Worm (Caenorhabditis elegans) whole organism, L3 larva: ENCODE data around the gene F18E3.11.

Experiments used
- R02D3.7 ChIP-seq: fragments of 150-350 bp; optimal IDR thresholded peaks from 2 replicates; lab custom pipeline; 2014; ENCODE audit warnings: missing biosample characterization, missing genetic modification characterization
- ZK546.5 ChIP-seq: sonication (generic microtip); optimal IDR thresholded peaks from 2 replicates; lab custom pipeline; 2017; ENCODE audit warnings: missing biosample characterization, missing genetic modification characterization
- ama-1 ChIP-seq: fragments of 150-350 bp; optimal IDR thresholded peaks from 2 replicates; lab custom pipeline; 2018
- ceh-9 ChIP-seq: sonication (generic microtip); optimal IDR thresholded peaks from 2 replicates; lab custom pipeline; 2018; ENCODE audit warnings: missing biosample characterization, missing genetic modification characterization
- egl-27 ChIP-seq: sonication (generic microtip); optimal IDR thresholded peaks from 4 replicates; lab custom pipeline; 2017; ENCODE audit warnings: missing biosample characterization, missing genetic modification reagents, missing genetic modification characterization
- egl-5 ChIP-seq: fragments of 150-350 bp; optimal IDR thresholded peaks from 2 replicates; lab custom pipeline; 2017; ENCODE audit warnings: missing biosample characterization, missing genetic modification reagents, missing genetic modification characterization, inconsistent platforms
- elt-1 ChIP-seq: fragments of 150-350 bp; optimal IDR thresholded peaks from 2 replicates; lab custom pipeline; 2014; ENCODE audit warnings: missing biosample characterization, missing genetic modification characterization
- elt-2 ChIP-seq: sonication (generic microtip); optimal IDR thresholded peaks from 2 replicates; lab custom pipeline; 2016; ENCODE audit warnings: missing genetic modification reagents, mild to moderate bottlenecking, missing genetic modification characterization, missing compliant biosample characterization
- elt-3 ChIP-seq, 3 experiments: fragments of 150-350 bp in 1 of 3; sonication (generic microtip) in 2 of 3; optimal IDR thresholded peaks; 2 replicates in 2 of 3; 4 replicates in 1 of 3; lab custom pipeline; 2014 to 2017; ENCODE audit warnings: missing biosample characterization in 3 of 3, missing genetic modification characterization in 3 of 3
- eor-1 ChIP-seq, 2 experiments: fragments of 150-350 bp; optimal IDR thresholded peaks; 2 replicates each; lab custom pipeline; 2014 to 2018; ENCODE audit warnings: missing biosample characterization in 2 of 2, missing genetic modification characterization in 2 of 2
- fos-1 ChIP-seq: fragments of 150-350 bp; optimal IDR thresholded peaks from 2 replicates; lab custom pipeline; 2014; ENCODE audit warnings: missing biosample characterization, missing genetic modification characterization
- hmg-11 ChIP-seq: sonication (generic microtip); optimal IDR thresholded peaks from 2 replicates; lab custom pipeline; 2016; ENCODE audit warnings: missing genetic modification characterization, missing compliant biosample characterization
- lin-39 ChIP-seq: fragments of 150-350 bp; optimal IDR thresholded peaks from 2 replicates; lab custom pipeline; 2018; ENCODE audit warnings: missing biosample characterization, missing genetic modification reagents, missing genetic modification characterization
- lsy-12 ChIP-seq: sonication (generic microtip); optimal IDR thresholded peaks from 2 replicates; lab custom pipeline; 2016; ENCODE audit warnings: mild to moderate bottlenecking, missing genetic modification characterization, missing compliant biosample characterization
- mdl-1 ChIP-seq: fragments of 150-350 bp; optimal IDR thresholded peaks from 2 replicates; lab custom pipeline; 2014; ENCODE audit warnings: missing biosample characterization, missing genetic modification characterization
- nfya-1 ChIP-seq: sonication (generic microtip); optimal IDR thresholded peaks from 2 replicates; lab custom pipeline; 2017; ENCODE audit warnings: missing genetic modification characterization, mild to moderate bottlenecking, missing compliant biosample characterization, antibody characterized with exemption, moderate library complexity; ENCODE audit not compliant: insufficient read depth
- nhr-11 ChIP-seq: fragments of 150-350 bp; optimal IDR thresholded peaks from 2 replicates; lab custom pipeline; 2014; ENCODE audit warnings: missing biosample characterization, missing genetic modification characterization
- nhr-23 ChIP-seq: fragments of 150-350 bp; optimal IDR thresholded peaks from 2 replicates; lab custom pipeline; 2014; ENCODE audit warnings: missing biosample characterization, missing genetic modification reagents, missing genetic modification characterization
- nhr-25 ChIP-seq: sonication (generic microtip); optimal IDR thresholded peaks from 2 replicates; lab custom pipeline; 2017; ENCODE audit warnings: missing biosample characterization, missing genetic modification characterization
- nhr-43 ChIP-seq: sonication (generic microtip); optimal IDR thresholded peaks from 2 replicates; lab custom pipeline; 2016; ENCODE audit warnings: mild to moderate bottlenecking, missing genetic modification characterization, missing compliant biosample characterization; ENCODE audit not compliant: poor library complexity, severe bottlenecking
- nhr-67 ChIP-seq: fragments of 150-350 bp; optimal IDR thresholded peaks from 2 replicates; lab custom pipeline; 2014; ENCODE audit warnings: missing biosample characterization, missing genetic modification characterization
- nhr-77 ChIP-seq: fragments of 150-350 bp; optimal IDR thresholded peaks from 2 replicates; lab custom pipeline; 2014; ENCODE audit warnings: missing biosample characterization, missing genetic modification characterization
- pqm-1 ChIP-seq: fragments of 150-350 bp; optimal IDR thresholded peaks from 2 replicates; lab custom pipeline; 2017; ENCODE audit warnings: missing biosample characterization, missing genetic modification characterization, inconsistent platforms
- sea-2 ChIP-seq: fragments of 150-350 bp; sonication (generic microtip); optimal IDR thresholded peaks from 4 replicates; lab custom pipeline; 2014; ENCODE audit warnings: missing biosample characterization, missing genetic modification reagents, missing genetic modification characterization
- skn-1 ChIP-seq: fragments of 150-350 bp; optimal IDR thresholded peaks from 2 replicates; lab custom pipeline; 2014; ENCODE audit warnings: missing biosample characterization, missing genetic modification characterization
- snpc-4 ChIP-seq: fragments of 150-350 bp; optimal IDR thresholded peaks from 2 replicates; lab custom pipeline; 2014; ENCODE audit warnings: missing biosample characterization, missing genetic modification characterization
- unc-39 ChIP-seq: sonication (generic microtip); optimal IDR thresholded peaks from 4 replicates; lab custom pipeline; 2017; ENCODE audit warnings: missing biosample characterization, missing genetic modification characterization
- unc-62 ChIP-seq: fragments of 150-350 bp; sonication (generic microtip); optimal IDR thresholded peaks from 4 replicates; lab custom pipeline; 2014; ENCODE audit warnings: missing biosample characterization, missing genetic modification reagents, missing genetic modification characterization
- zag-1 ChIP-seq: fragments of 150-350 bp; optimal IDR thresholded peaks from 2 replicates; lab custom pipeline; 2014; ENCODE audit warnings: missing biosample characterization, missing genetic modification characterization
- ztf-4 ChIP-seq: fragments of 150-350 bp; optimal IDR thresholded peaks from 2 replicates; lab custom pipeline; 2014; ENCODE audit warnings: missing biosample characterization, missing genetic modification characterization

Gene F18E3.11

ce11 chrV:7413107-7413774 lies at the start of gene F18E3.11:
Gene F18E3.11, plus strand, starts transcription at chrV:7413482.
- TF ChIP-seq R02D3.7 (tag; lab: Kevin White, UChicago) (no peak), nhr-43 (peak; percentile 84), lsy-12 (tag; lab: Kevin White, UChicago) (no peak), elt-3 (tag; optimal IDR thresholded peaks at IDR 0.05; lab: Kevin White, UChicago) (peak in 1 of 3 experiments; percentile 23), ceh-9 (no peak), nhr-25 (tag; lab: Kevin White, UChicago) (peak; percentile 71), sea-2 (GFP tag; lab: Kevin White, UChicago) (no peak), unc-62 (GFP tag; lab: Kevin White, UChicago) (no peak), skn-1 (tag; lab: Kevin White, UChicago) (peak; percentile 71), unc-39 (no peak), egl-27 (tag; lab: Kevin White, UChicago) (no peak), ama-1 (peak; percentile 84), ZK546.5 (tag; lab: Kevin White, UChicago) (no peak), nhr-23 (tag; lab: Kevin White, UChicago) (peak; percentile 71)

- TF ChIP-seq elt-2 (tag; lab: Kevin White, UChicago) (peak; percentile 86), pqm-1 (peak; percentile 79), egl-5 (tag; lab: Kevin White, UChicago) (no peak)
Measured at ce11 chrV:7364059-7364458, 49.2 kb upstream of the F18E3.11 start, which contains the start of gene cyp-35A2. Gene cyp-35A2, minus strand, starts transcription at chrV:7364182.

- TF ChIP-seq lin-39 (tag; lab: Kevin White, UChicago): peak; percentile 2
- TF ChIP-seq zag-1 (tag; lab: Kevin White, UChicago): no peak
- TF ChIP-seq, all 47 proteins: peak for 1
Measured at ce11 chrV:7364951-7365350, 48.3 kb upstream of the F18E3.11 start, which contains the start of gene exc-13. Gene exc-13, plus strand, starts transcription at chrV:7365251.

- TF ChIP-seq mdl-1 (tag; lab: Kevin White, UChicago): no peak
- no peak for TF ChIP-seq zag-1 (tag; lab: Kevin White, UChicago)
- no peak for TF ChIP-seq ztf-4 (tag; lab: Kevin White, UChicago)
- TF ChIP-seq nhr-11 (tag; lab: Kevin White, UChicago): no peak
- no peak for TF ChIP-seq ceh-9
- no peak for TF ChIP-seq nhr-67 (tag; lab: Kevin White, UChicago)
- no peak for TF ChIP-seq elt-1 (tag; lab: Kevin White, UChicago)
- no peak for TF ChIP-seq fos-1 (tag; lab: Kevin White, UChicago)
- no peak for TF ChIP-seq hmg-11
- no peak for TF ChIP-seq snpc-4 (tag; lab: Kevin White, UChicago)
- no peak for TF ChIP-seq elt-2 (tag; lab: Kevin White, UChicago)
- TF ChIP-seq unc-62 (GFP tag; lab: Kevin White, UChicago): no peak
- TF ChIP-seq ama-1: no peak
- TF ChIP-seq unc-39: no peak
- TF ChIP-seq egl-5 (tag; lab: Kevin White, UChicago): no peak
- no peak for TF ChIP-seq eor-1 (tag; optimal IDR thresholded peaks at IDR 0.05; lab: Kevin White, UChicago)
- no peak for TF ChIP-seq nhr-43
- TF ChIP-seq nfya-1 (tag; lab: Kevin White, UChicago): no peak
- no peak for TF ChIP-seq pqm-1
Measured at ce11 chrV:7369578-7369977, 43.7 kb upstream of the F18E3.11 start, which contains the start of gene srj-14. Gene srj-14, plus strand, starts transcription at chrV:7369708.

DNA sequence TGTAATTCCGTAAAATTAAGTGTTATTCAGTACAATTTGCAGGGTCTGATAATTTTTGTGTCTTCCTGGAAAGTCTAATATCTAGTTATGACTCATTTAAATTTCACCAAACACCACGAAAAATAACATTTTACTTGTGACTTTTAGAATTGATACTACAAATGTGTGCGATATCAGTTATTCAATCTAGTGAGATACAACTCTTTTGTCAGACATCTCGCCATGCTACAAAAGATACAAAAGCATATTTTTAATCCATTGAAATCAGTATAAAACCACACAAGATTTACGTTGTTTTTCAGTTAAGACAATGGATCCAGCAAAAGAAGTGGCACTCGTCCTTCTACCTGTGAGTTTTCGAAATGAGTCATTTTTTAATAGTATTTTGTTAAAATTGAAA lies 39.2 kb upstream of the F18E3.11 start, which contains the start of gene srx-56:
Gene srx-56, plus strand, starts transcription at position 301 of the 400 bp plus-strand sequence.
- TF ChIP-seq sea-2 (GFP tag; lab: Kevin White, UChicago) (no peak), lsy-12 (tag; lab: Kevin White, UChicago) (no peak), nhr-77 (tag; lab: Kevin White, UChicago) (no peak)

- TF ChIP-seq nhr-67 (tag; lab: Kevin White, UChicago): no peak
Measured at ce11 chrV:7379384-7379783, 33.9 kb upstream of the F18E3.11 start, which contains the start of gene srsx-24. Gene srsx-24, minus strand, starts transcription at chrV:7379484.
